Worm (Caenorhabditis elegans) whole organism, L4/young adult: ENCODE data around the gene K10C2.12.

Source experiments
- W03F9.2 ChIP-seq: fragments of 150-350 bp; optimal IDR thresholded peaks from 2 replicates; lab custom pipeline; 2014; ENCODE audit warnings: missing biosample characterization, missing genetic modification characterization
- him-1 ChIP-seq: sonication (generic microtip); optimal IDR thresholded peaks from 2 replicates; lab custom pipeline; 2016; ENCODE audit warnings: missing genotype, missing genetic modification reagents, missing genetic modification characterization, missing compliant biosample characterization

DNA sequence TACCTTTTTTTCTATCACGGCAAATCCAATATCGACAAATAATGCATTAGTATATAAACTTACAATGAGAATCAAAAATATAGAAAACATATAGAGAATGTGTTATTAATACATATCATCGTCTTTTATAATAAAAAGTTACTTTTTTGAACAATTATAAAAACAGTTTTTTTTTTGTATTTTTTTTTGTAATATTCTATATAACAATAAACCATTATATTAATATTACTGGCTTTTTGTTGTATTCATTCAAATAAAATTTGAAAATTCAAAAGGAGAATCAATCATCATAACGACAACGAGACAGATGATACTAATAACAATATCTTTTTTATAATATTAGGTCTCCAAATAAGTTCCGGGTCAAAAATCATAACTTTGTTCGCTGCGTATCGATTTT is 17.0 kb upstream of the K10C2.12 start, which contains the start of gene K10C2.8:
- TF ChIP-seq him-1 (tag; lab: Kevin White, UChicago) (no peak), W03F9.2 (tag; lab: Kevin White, UChicago) (no peak)
